Fruit fly (Drosophila melanogaster): ENCODE data around the gene Nemp.

Nemp gene

DNA sequence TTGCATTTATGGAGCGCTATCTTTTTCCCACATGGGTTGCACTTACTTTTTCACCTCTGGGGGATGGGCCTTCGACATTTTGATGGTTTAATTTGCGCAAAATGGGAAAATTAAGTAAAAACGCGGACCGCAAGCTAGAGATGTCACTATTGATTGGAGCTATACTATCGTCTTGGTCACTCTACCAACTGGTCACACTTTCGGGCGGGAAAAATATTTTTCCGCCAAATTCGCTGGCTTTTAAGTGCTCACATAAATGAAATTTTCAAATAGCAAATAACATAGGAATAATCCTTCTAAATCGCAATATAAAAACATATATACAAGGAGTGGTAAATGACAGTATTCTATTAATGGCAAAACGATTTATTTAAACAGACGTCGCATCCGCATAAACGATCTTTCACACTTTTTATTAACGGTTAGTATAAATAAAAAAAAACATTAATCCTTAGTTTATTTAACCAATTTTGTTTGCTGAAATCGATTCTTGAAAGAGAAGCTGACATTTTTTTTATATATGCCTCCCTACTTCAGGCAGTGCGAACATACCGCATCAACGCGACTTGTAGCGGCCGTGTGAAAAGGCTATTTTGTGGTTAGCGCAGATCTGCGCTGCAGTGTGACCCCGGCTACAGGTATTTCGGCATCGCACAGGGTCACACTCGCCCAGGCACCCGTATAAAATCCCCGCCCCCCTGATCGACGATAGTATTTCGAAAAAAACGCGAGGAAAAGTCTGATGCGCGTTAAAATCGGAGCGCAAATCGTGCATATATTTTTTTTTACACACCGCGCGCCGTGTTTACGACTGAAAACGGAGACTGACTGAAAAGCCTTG lies 14.3 kb downstream of the Nemp start, which contains the start of the genes SNRPG and mthl1 (continued):
- peak; percentile 80 for TF ChIP-seq CG12391 (tag; optimal IDR thresholded peaks at IDR 0.05)
- no peak for TF ChIP-seq nau (GFP tag; optimal IDR thresholded peaks at IDR 0.05)
- peak; percentile 53 for TF ChIP-seq Dref (GFP tag; IDR thresholded peaks at IDR 0.05)
- TF ChIP-seq Scr (GFP tag; IDR thresholded peaks at IDR 0.05; ENCODE audit: partially characterized antibody): peak; percentile 74
- no peak for TF ChIP-seq tap (tag; optimal IDR thresholded peaks at IDR 0.05)
- TF ChIP-seq CG31365 (tag; optimal IDR thresholded peaks at IDR 0.05): peak; percentile 15
- TF ChIP-seq sna (GFP tag; IDR thresholded peaks at IDR 0.05; ENCODE audit: partially characterized antibody): peak; percentile 36; the same call in 1 of the 2 replicates
- peak; percentile 84 for TF ChIP-seq CG1024 (GFP tag; IDR thresholded peaks at IDR 0.05)
- peak; percentile 38 for TF ChIP-seq CG7928 (GFP tag; optimal IDR thresholded peaks at IDR 0.05)
- no peak for TF ChIP-seq pita (GFP tag; optimal IDR thresholded peaks at IDR 0.05)
- TF ChIP-seq cwo (GFP tag; optimal IDR thresholded peaks at IDR 0.05): peak; percentile 35
- TF ChIP-seq Atf6 (GFP tag; IDR thresholded peaks at IDR 0.05): peak; percentile 84
- peak; percentile 92 for TF ChIP-seq jigr1 (GFP tag; IDR thresholded peaks at IDR 0.05)
- TF ChIP-seq cg (GFP tag; optimal IDR thresholded peaks at IDR 0.05): no peak
- TF ChIP-seq CG2678 (tag; optimal IDR thresholded peaks at IDR 0.05): peak; percentile 78
- peak; percentile 71 for TF ChIP-seq CG1233 (GFP tag; optimal IDR thresholded peaks at IDR 0.05)
- peak; percentile 74 for TF ChIP-seq NC2β (GFP tag; optimal IDR thresholded peaks at IDR 0.05)
- peak; percentile 85 for TF ChIP-seq CG17612 (GFP tag; IDR thresholded peaks at IDR 0.05)

DNA sequence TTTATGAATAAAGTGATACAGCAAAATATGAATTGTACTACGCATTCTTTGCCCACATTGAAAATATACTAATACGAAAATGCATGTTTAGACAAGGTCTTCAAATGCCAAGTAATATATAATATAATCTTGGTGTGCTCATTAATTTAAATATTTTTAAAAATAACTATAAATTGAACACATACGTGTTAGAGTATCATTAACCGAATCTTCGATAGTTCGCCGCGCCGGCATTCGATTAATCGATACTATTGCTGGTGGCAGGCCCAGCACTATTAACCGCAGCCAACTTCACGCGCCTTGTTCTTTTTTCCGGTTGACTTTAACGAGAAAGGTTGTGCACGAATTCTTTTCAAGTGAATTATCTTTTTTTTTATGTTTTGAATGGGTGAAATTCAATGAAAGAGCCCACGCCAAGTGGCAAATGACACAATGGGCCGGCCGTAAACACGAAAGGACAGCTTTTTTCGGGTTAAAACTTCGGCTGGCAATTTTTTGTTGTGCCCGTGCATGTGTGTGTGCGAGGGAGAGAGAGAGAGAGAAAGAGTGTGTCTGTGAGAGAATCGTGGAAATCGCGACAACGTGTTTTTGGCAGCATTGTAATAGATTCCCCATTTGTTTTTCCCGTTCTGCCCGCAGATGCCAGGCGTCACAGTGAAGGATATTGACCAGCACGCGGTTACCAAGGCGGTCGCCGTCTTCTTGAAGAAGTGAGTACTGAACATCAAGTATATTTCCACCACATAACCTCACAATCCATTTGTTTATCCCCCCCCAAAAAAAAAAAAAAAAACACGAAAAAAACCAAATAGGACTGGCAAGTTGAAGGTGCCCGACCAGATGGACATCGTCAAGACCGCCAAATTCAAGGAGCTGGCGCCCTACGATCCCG lies 17.0 kb downstream of the Nemp start, which contains the start of gene RpS19a:
Gene RpS19a (plus strand): TSS at position 301 of the 892 bp plus-strand sequence.
- TF ChIP-seq CG16863 (GFP tag; optimal IDR thresholded peaks at IDR 0.05): peak; percentile 30
- TF ChIP-seq E2f1 (GFP tag; IDR thresholded peaks at IDR 0.05): peak; percentile 61
- TF ChIP-seq scrt (GFP tag; optimal IDR thresholded peaks at IDR 0.05): peak; percentile 77
- TF ChIP-seq insv (GFP tag; optimal IDR thresholded peaks at IDR 0.05): peak in 1 of 2 experiments; percentile 67
- TF ChIP-seq CG2712 (tag; optimal IDR thresholded peaks at IDR 0.05): peak; percentile 39
- TF ChIP-seq CG17359 (tag; optimal IDR thresholded peaks at IDR 0.05): peak; percentile 62
- peak; percentile 38 for TF ChIP-seq CG4820 (GFP tag; optimal IDR thresholded peaks at IDR 0.05)
- peak; percentile 83 for TF ChIP-seq Fer3 (tag; optimal IDR thresholded peaks at IDR 0.05)
- TF ChIP-seq Drgx (GFP tag; IDR thresholded peaks at IDR 0.05): no peak; the same call in none of the 2 replicates
- no peak for TF ChIP-seq CG12744 (GFP tag; optimal IDR thresholded peaks at IDR 0.05)
- TF ChIP-seq Poxn (GFP tag; IDR thresholded peaks at IDR 0.05): peak; percentile 15; the same call in 1 of the 2 replicates
- TF ChIP-seq Ssrp (tag; optimal IDR thresholded peaks at IDR 0.05): peak; percentile 21
- peak; percentile 27 for TF ChIP-seq CG5245 (GFP tag; optimal IDR thresholded peaks at IDR 0.05)
- TF ChIP-seq Antp (GFP tag; optimal IDR thresholded peaks at IDR 0.05): no peak
- peak in 1 of 3 experiments; percentile 35 for TF ChIP-seq Stat92E (GFP tag; optimal IDR thresholded peaks at IDR 0.05)
- TF ChIP-seq Asciz (GFP tag; optimal IDR thresholded peaks at IDR 0.05): peak; percentile 85
- TF ChIP-seq lbe (GFP tag; optimal IDR thresholded peaks at IDR 0.05): peak; percentile 32
- TF ChIP-seq CG9817 (tag; optimal IDR thresholded peaks at IDR 0.05): peak; percentile 67
- no peak for TF ChIP-seq jigr1 (GFP tag; IDR thresholded peaks at IDR 0.05)
- no peak for TF ChIP-seq Adf1 (GFP tag; IDR thresholded peaks at IDR 0.05)
- TF ChIP-seq Sin3A (optimal IDR thresholded peaks at IDR 0.05): peak; percentile 49
- TF ChIP-seq dmrt99B (tag; optimal IDR thresholded peaks at IDR 0.05): peak; percentile 68
- TF ChIP-seq en (GFP tag; optimal IDR thresholded peaks at IDR 0.05): peak; percentile 24
- TF ChIP-seq ftz-f1 (GFP tag; optimal IDR thresholded peaks at IDR 0.05): no peak
- TF ChIP-seq CG14710 (tag; optimal IDR thresholded peaks at IDR 0.05): peak; percentile 86
- TF ChIP-seq CG8765 (GFP tag; IDR thresholded peaks at IDR 0.05): 0 out of 2 replicates have a peak, but pooled peaks have one; percentile 11
- peak; percentile 63 for TF ChIP-seq CG18011 (GFP tag; optimal IDR thresholded peaks at IDR 0.05)
- peak; percentile 40 for TF ChIP-seq pros (GFP tag; optimal IDR thresholded peaks at IDR 0.05)
- TF ChIP-seq kay (GFP tag; optimal IDR thresholded peaks at IDR 0.05): no peak

Measured in whole organism, embryonic.